Fruit fly (Drosophila melanogaster) whole organism, embryonic: ENCODE results near the gene cic.
A peak's percentile ranks its signal among the peaks of the same experiment; 100 is the strongest.

ENCODE experiments used
- B-H1 ChIP-seq: fragments of 200-800 bp; sonication (Bioruptor generic); IDR thresholded peaks from 3 replicates; pipeline ENCODE4 v1.3.6; 2022; ENCODE audit warnings: missing biosample characterization, missing genetic modification characterization
- BEAF-32 ChIP-seq: fragments of 200-800 bp; sonication (Bioruptor generic); optimal IDR thresholded peaks from 3 replicates; lab custom pipeline; 2017; ENCODE audit warnings: missing biosample characterization, missing genetic modification characterization, mild to moderate bottlenecking, moderate library complexity, missing genetic modification reagents
- CG10147 ChIP-seq: fragments of 200-800 bp; sonication (Bioruptor generic); optimal IDR thresholded peaks from 2 replicates; lab custom pipeline; 2019; ENCODE audit warnings: missing biosample characterization, mild to moderate bottlenecking, missing genetic modification characterization, moderate library complexity
- CG11247 ChIP-seq: fragments of 200-800 bp; sonication (Bioruptor generic); IDR thresholded peaks from 2 replicates; pipeline ENCODE4 v1.3.6; 2022; ENCODE audit warnings: missing biosample characterization, missing genetic modification characterization
- CG12942 ChIP-seq: fragments of 200-800 bp; sonication (Bioruptor generic); optimal IDR thresholded peaks from 3 replicates; lab custom pipeline; 2016; ENCODE audit warnings: missing biosample characterization, missing genetic modification characterization
- CG13424 ChIP-seq: fragments of 200-800 bp; sonication (Bioruptor generic); optimal IDR thresholded peaks from 2 replicates; lab custom pipeline; 2019; ENCODE audit warnings: missing biosample characterization, mild to moderate bottlenecking, missing genetic modification characterization, moderate library complexity
- CG13775 ChIP-seq: fragments of 200-800 bp; sonication (Bioruptor generic); optimal IDR thresholded peaks from 3 replicates; lab custom pipeline; 2017; ENCODE audit warnings: missing biosample characterization, mild to moderate bottlenecking, missing genetic modification characterization
- CG15514 ChIP-seq: fragments of 200-800 bp; sonication (Bioruptor generic); optimal IDR thresholded peaks from 3 replicates; lab custom pipeline; 2017; ENCODE audit warnings: missing biosample characterization, missing genetic modification characterization, mild to moderate bottlenecking, moderate library complexity, missing genetic modification reagents
- CG16779 ChIP-seq: fragments of 200-800 bp; sonication (Bioruptor generic); IDR thresholded peaks from 2 replicates; pipeline ENCODE4 v1.3.6; 2022; ENCODE audit warnings: missing biosample characterization, missing genetic modification characterization
- CG17328 ChIP-seq: fragments of 200-800 bp; sonication (Bioruptor generic); IDR thresholded peaks from 2 replicates; pipeline ENCODE4 v1.3.6; 2022; ENCODE audit warnings: missing biosample characterization, missing genetic modification characterization
- CG2202 ChIP-seq: fragments of 200-800 bp; sonication (Bioruptor generic); optimal IDR thresholded peaks from 2 replicates; lab custom pipeline; 2018; ENCODE audit warnings: missing biosample characterization, mild to moderate bottlenecking, missing genetic modification characterization
- CG3407 ChIP-seq: fragments of 200-800 bp; sonication (Bioruptor generic); optimal IDR thresholded peaks from 2 replicates; lab custom pipeline; 2018; ENCODE audit warnings: missing biosample characterization, mild to moderate bottlenecking, missing genetic modification characterization
- CG4707 ChIP-seq: fragments of 200-800 bp; sonication (Bioruptor generic); optimal IDR thresholded peaks from 2 replicates; lab custom pipeline; 2018; ENCODE audit warnings: missing biosample characterization, mild to moderate bottlenecking, missing genetic modification characterization, moderate library complexity
- CG4854 ChIP-seq: fragments of 200-800 bp; sonication (Bioruptor generic); optimal IDR thresholded peaks from 2 replicates; lab custom pipeline; 2016; ENCODE audit warnings: missing biosample characterization, missing genetic modification characterization, inconsistent platforms
- CG7271 ChIP-seq: fragments of 200-800 bp; sonication (Bioruptor generic); optimal IDR thresholded peaks from 2 replicates; lab custom pipeline; 2018; ENCODE audit warnings: missing biosample characterization, mild to moderate bottlenecking, missing genetic modification characterization, moderate library complexity
- CG8089 ChIP-seq: fragments of 200-800 bp; sonication (Bioruptor generic); optimal IDR thresholded peaks from 3 replicates; lab custom pipeline; 2016; ENCODE audit warnings: missing biosample characterization, missing genetic modification characterization
- CG8388 ChIP-seq: fragments of 200-800 bp; sonication (Bioruptor generic); optimal IDR thresholded peaks from 2 replicates; lab custom pipeline; 2019; ENCODE audit warnings: missing biosample characterization, mild to moderate bottlenecking, missing genetic modification characterization, moderate library complexity
- CG9932 ChIP-seq: fragments of 200-800 bp; sonication (Bioruptor generic); IDR thresholded peaks from 2 replicates; pipeline ENCODE4 v1.3.6; 2022; ENCODE audit warnings: missing biosample characterization, missing genetic modification characterization
- D19B ChIP-seq: fragments of 200-800 bp; sonication (Bioruptor generic); optimal IDR thresholded peaks from 2 replicates; lab custom pipeline; 2017; ENCODE audit warnings: missing biosample characterization, mild to moderate bottlenecking, missing genetic modification characterization
- Dbx ChIP-seq: fragments of 200-800 bp; sonication (Bioruptor generic); IDR thresholded peaks from 3 replicates; pipeline ENCODE4 v1.3.6; 2022; ENCODE audit warnings: missing biosample characterization, missing genetic modification characterization
- Dp ChIP-seq: fragments of 200-800 bp; sonication (Bioruptor generic); optimal IDR thresholded peaks from 2 replicates; lab custom pipeline; 2018; ENCODE audit warnings: missing biosample characterization, mild to moderate bottlenecking, missing genetic modification characterization, moderate library complexity
- Dref ChIP-seq: fragments of 200-800 bp; sonication (Bioruptor generic); IDR thresholded peaks from 2 replicates; pipeline ENCODE4 v1.3.6; 2022; ENCODE audit warnings: missing biosample characterization, missing genetic modification characterization
- HLH4C ChIP-seq: fragments of 200-800 bp; sonication (Bioruptor generic); IDR thresholded peaks from 3 replicates; pipeline ENCODE4 v1.3.6; 2022; ENCODE audit warnings: missing biosample characterization, missing genetic modification characterization; ENCODE audit not compliant: partially characterized antibody
- NC2β ChIP-seq: fragments of 200-800 bp; sonication (Bioruptor generic); optimal IDR thresholded peaks from 2 replicates; lab custom pipeline; 2016; ENCODE audit warnings: missing biosample characterization, missing genetic modification characterization
- Oli ChIP-seq: fragments of 200-800 bp; sonication (Bioruptor generic); optimal IDR thresholded peaks from 2 replicates; lab custom pipeline; 2018; ENCODE audit warnings: missing biosample characterization, mild to moderate bottlenecking, missing genetic modification characterization, moderate library complexity
- Rx ChIP-seq: fragments of 200-800 bp; sonication (Bioruptor generic); IDR thresholded peaks from 2 replicates; pipeline ENCODE4 v1.3.6; 2022; ENCODE audit warnings: missing biosample characterization, missing genetic modification characterization
- Sox102F ChIP-seq: fragments of 200-800 bp; sonication (Bioruptor generic); optimal IDR thresholded peaks from 2 replicates; lab custom pipeline; 2018; ENCODE audit warnings: missing biosample characterization, mild to moderate bottlenecking, missing genetic modification characterization, moderate library complexity
- Vsx1 ChIP-seq: fragments of 200-800 bp; sonication (Bioruptor generic); optimal IDR thresholded peaks from 2 replicates; lab custom pipeline; 2017; ENCODE audit warnings: missing biosample characterization, mild to moderate bottlenecking, missing genetic modification characterization, missing genetic modification reagents
- ap ChIP-seq: fragments of 200-800 bp; sonication (Bioruptor generic); IDR thresholded peaks from 2 replicates; pipeline ENCODE4 v1.3.6; 2022; ENCODE audit warnings: missing biosample characterization, missing genetic modification characterization
- az2 ChIP-seq: fragments of 200-800 bp; sonication (Bioruptor generic); optimal IDR thresholded peaks from 3 replicates; lab custom pipeline; 2016; ENCODE audit warnings: missing biosample characterization, missing genetic modification characterization
- crc ChIP-seq: fragments of 200-800 bp; sonication (Bioruptor generic); optimal IDR thresholded peaks from 2 replicates; lab custom pipeline; 2016; ENCODE audit warnings: missing biosample characterization, missing genetic modification characterization
- cwo ChIP-seq: fragments of 200-800 bp; sonication (Bioruptor generic); optimal IDR thresholded peaks from 3 replicates; lab custom pipeline; 2017; ENCODE audit warnings: missing biosample characterization, missing genetic modification characterization, mild to moderate bottlenecking, moderate library complexity, missing genetic modification reagents
- esg ChIP-seq: fragments of 200-800 bp; sonication (Bioruptor generic); conservative IDR thresholded peaks from 2 replicates; pipeline ENCODE4 v1.3.6; 2022; ENCODE audit warnings: missing biosample characterization, missing genetic modification characterization
- eyg ChIP-seq: fragments of 200-800 bp; sonication (Bioruptor generic); optimal IDR thresholded peaks from 3 replicates; lab custom pipeline; 2016; ENCODE audit warnings: missing biosample characterization, missing genetic modification characterization
- fd102C ChIP-seq: fragments of 200-800 bp; sonication (Bioruptor generic); optimal IDR thresholded peaks from 2 replicates; lab custom pipeline; 2018; ENCODE audit warnings: missing biosample characterization, mild to moderate bottlenecking, missing genetic modification characterization, moderate library complexity
- fd64A ChIP-seq: fragments of 200-800 bp; sonication (Bioruptor generic); optimal IDR thresholded peaks from 3 replicates; lab custom pipeline; 2018; ENCODE audit warnings: missing biosample characterization, mild to moderate bottlenecking, missing genetic modification characterization
- fd96Cb ChIP-seq: fragments of 200-800 bp; sonication (Bioruptor generic); optimal IDR thresholded peaks from 2 replicates; lab custom pipeline; 2018; ENCODE audit warnings: missing biosample characterization, mild to moderate bottlenecking, missing genetic modification characterization, moderate library complexity
- gcm2 ChIP-seq: fragments of 200-800 bp; sonication (Bioruptor generic); optimal IDR thresholded peaks from 2 replicates; lab custom pipeline; 2016; ENCODE audit warnings: missing biosample characterization, missing genetic modification characterization
- gem ChIP-seq: fragments of 200-800 bp; sonication (Bioruptor generic); optimal IDR thresholded peaks from 2 replicates; lab custom pipeline; 2019; ENCODE audit warnings: missing biosample characterization, mild to moderate bottlenecking, missing genetic modification characterization, moderate library complexity
- insv ChIP-seq, 2 experiments: fragments of 200-800 bp; sonication (Bioruptor generic); optimal IDR thresholded peaks; 3 replicates each; lab custom pipeline; 2016 to 2018; ENCODE audit warnings: missing biosample characterization in 2 of 2, missing genetic modification characterization in 2 of 2
- lilli ChIP-seq: fragments of 200-800 bp; sonication (Bioruptor generic); optimal IDR thresholded peaks from 3 replicates; lab custom pipeline; 2016; ENCODE audit warnings: missing biosample characterization, missing genetic modification characterization
- lmd ChIP-seq: fragments of 200-800 bp; sonication (Bioruptor generic); IDR thresholded peaks from 2 replicates; pipeline ENCODE4 v1.3.6; 2022; ENCODE audit warnings: missing biosample characterization, missing genetic modification characterization
- mam ChIP-seq: fragments of 200-800 bp; sonication (Bioruptor generic); optimal IDR thresholded peaks from 3 replicates; lab custom pipeline; 2016; ENCODE audit warnings: missing biosample characterization, missing genetic modification characterization
- p53 ChIP-seq: fragments of 200-800 bp; sonication (Bioruptor generic); optimal IDR thresholded peaks from 2 replicates; lab custom pipeline; 2016; ENCODE audit warnings: missing biosample characterization, missing genetic modification characterization
- pum ChIP-seq: fragments of 200-800 bp; sonication (Bioruptor generic); optimal IDR thresholded peaks from 2 replicates; lab custom pipeline; 2016; ENCODE audit warnings: missing biosample characterization, missing genetic modification characterization
- stwl ChIP-seq: fragments of 200-800 bp; sonication (Bioruptor generic); optimal IDR thresholded peaks from 3 replicates; lab custom pipeline; 2018; ENCODE audit warnings: missing biosample characterization, mild to moderate bottlenecking, missing genetic modification characterization, moderate library complexity
- unc-4 ChIP-seq: fragments of 200-800 bp; sonication (Bioruptor generic); IDR thresholded peaks from 2 replicates; pipeline ENCODE4 v1.3.6; 2022; ENCODE audit warnings: missing biosample characterization, missing genetic modification characterization; ENCODE audit not compliant: partially characterized antibody
- vnd ChIP-seq: fragments of 200-800 bp; sonication (Bioruptor generic); IDR thresholded peaks from 3 replicates; pipeline ENCODE4 v1.3.6; 2022; ENCODE audit warnings: missing biosample characterization, missing genetic modification characterization; ENCODE audit not compliant: partially characterized antibody
- yki ChIP-seq: fragments of >200 bp; optimal IDR thresholded peaks from 3 replicates; lab custom pipeline; 2018

The cic gene

dm6 chr3R:20253002-20253584 is 523 bp downstream of the cic start (continued):
- TF ChIP-seq Sox102F (GFP tag; lab: Kevin White, UChicago) (peak; percentile 84), CG15514 (GFP tag; lab: Kevin White, UChicago) (peak; percentile 82), gem (tag; lab: Kevin White, UChicago) (peak; percentile 85), p53 (GFP tag; lab: Kevin White, UChicago) (peak; percentile 41), CG9932 (GFP tag; lab: Robert Waterston, UW) (peak; percentile 89), gcm2 (peak; percentile 80), CG4854 (GFP tag; lab: Kevin White, UChicago) (peak; percentile 60), Dp (GFP tag; lab: Kevin White, UChicago) (no peak), HLH4C (GFP tag; lab: Robert Waterston, UW) (no peak), B-H1 (GFP tag; lab: Robert Waterston, UW) (peak; percentile 81), CG17328 (GFP tag; lab: Robert Waterston, UW) (peak; percentile 85), BEAF-32 (GFP tag; lab: Kevin White, UChicago) (no peak), az2 (GFP tag; lab: Kevin White, UChicago) (peak; percentile 80), unc-4 (GFP tag; lab: Robert Waterston, UW) (no peak), cwo (GFP tag; lab: Kevin White, UChicago) (peak; percentile 79), CG4707 (GFP tag; lab: Kevin White, UChicago) (peak; percentile 45), stwl (tag; lab: Kevin White, UChicago) (peak; percentile 40), lmd (peak; percentile 89), NC2β (GFP tag; lab: Kevin White, UChicago) (peak; percentile 69), crc (GFP tag; lab: Kevin White, UChicago) (peak; percentile 69), CG8388 (GFP tag; lab: Kevin White, UChicago) (peak; percentile 76), fd64A (GFP tag; lab: Kevin White, UChicago) (peak; percentile 63), lilli (peak; percentile 94), CG8089 (peak; percentile 77), Oli (tag; lab: Kevin White, UChicago) (peak; percentile 67), CG2202 (tag; lab: Kevin White, UChicago) (peak; percentile 29), D19B (GFP tag; lab: Kevin White, UChicago) (peak; percentile 69), CG10147 (GFP tag; lab: Kevin White, UChicago) (peak; percentile 47), CG13424 (tag; lab: Kevin White, UChicago) (peak; percentile 64), Dbx (peak; percentile 89), fd102C (no peak), Rx (GFP tag; lab: Robert Waterston, UW) (peak; percentile 89), yki (lab: Kevin White, UChicago) (peak; percentile 54), Vsx1 (GFP tag; lab: Kevin White, UChicago) (peak; percentile 61), CG12942 (GFP tag; lab: Kevin White, UChicago) (peak; percentile 70), CG11247 (GFP tag; lab: Robert Waterston, UW) (peak; percentile 89), ap (GFP tag; lab: Robert Waterston, UW) (peak; percentile 87), vnd (GFP tag; lab: Robert Waterston, UW) (no peak), eyg (GFP tag; lab: Kevin White, UChicago) (peak; percentile 51), Dref (GFP tag; lab: Robert Waterston, UW) (no peak), CG13775 (GFP tag; lab: Kevin White, UChicago) (peak; percentile 68), esg (GFP tag; lab: Robert Waterston, UW) (peak; percentile 80), CG3407 (GFP tag; lab: Kevin White, UChicago) (peak; percentile 63), insv (GFP tag; optimal IDR thresholded peaks at IDR 0.05; lab: Kevin White, UChicago) (peak; percentile 61 to 89), CG7271 (tag; lab: Kevin White, UChicago) (peak; percentile 53), mam (GFP tag; lab: Kevin White, UChicago) (peak; percentile 90), fd96Cb (tag; lab: Kevin White, UChicago) (peak; percentile 75), CG16779 (GFP tag; lab: Robert Waterston, UW) (peak; percentile 88), pum (peak; percentile 79)
